Worm (Caenorhabditis elegans) whole organism, L4 larva: Measurements from ENCODE around the gene Y8A9A.2.

Experiments used
- D1046.2 ChIP-seq: fragments of 200-800 bp; sonication (Bioruptor generic); IDR thresholded peaks from 2 replicates; pipeline ENCODE4 v1.3.6; 2022; ENCODE audit warnings: missing genetic modification characterization, missing compliant biosample characterization
- ceh-28 ChIP-seq: fragments of 150-350 bp; optimal IDR thresholded peaks from 2 replicates; lab custom pipeline; 2014; ENCODE audit warnings: missing biosample characterization, missing genetic modification reagents, missing genetic modification characterization
- ceh-82 ChIP-seq: sonication (generic microtip); optimal IDR thresholded peaks from 2 replicates; lab custom pipeline; 2017; ENCODE audit warnings: missing biosample characterization, missing genetic modification characterization
- fos-1 ChIP-seq: fragments of 150-350 bp; optimal IDR thresholded peaks from 2 replicates; lab custom pipeline; 2014; ENCODE audit warnings: missing biosample characterization, missing genetic modification characterization
- mxl-3 ChIP-seq: fragments of 200-800 bp; sonication (Bioruptor generic); optimal IDR thresholded peaks from 2 replicates; lab custom pipeline; 2018; ENCODE audit warnings: mild to moderate bottlenecking, missing genetic modification characterization, missing compliant biosample characterization
- nhr-237 ChIP-seq: sonication (generic microtip); optimal IDR thresholded peaks from 2 replicates; lab custom pipeline; 2017; ENCODE audit warnings: missing biosample characterization, missing genetic modification characterization
- set-16 ChIP-seq: fragments of 200-800 bp; sonication (Bioruptor generic); IDR thresholded peaks from 2 replicates; pipeline ENCODE4 v1.3.6; 2022; ENCODE audit warnings: missing genetic modification reagents, missing genetic modification characterization, missing compliant biosample characterization
- snpc-4 ChIP-seq: fragments of 150-350 bp; optimal IDR thresholded peaks from 2 replicates; lab custom pipeline; 2014; ENCODE audit warnings: missing biosample characterization, missing genetic modification characterization
- unc-62 ChIP-seq, 3 experiments: fragments of 150-350 bp in 1 of 3; sonication (generic microtip); optimal IDR thresholded peaks in 2 of 3; peaks in 1 of 3; 1 replicate in 1 of 3; 2 replicates in 2 of 3; lab custom pipeline; 2014 to 2017; ENCODE audit warnings: missing biosample characterization in 3 of 3, missing genetic modification characterization in 3 of 3, missing genetic modification reagents in 3 of 3, missing genotype in 1 of 3
- ztf-11 ChIP-seq: fragments of 150-350 bp; optimal IDR thresholded peaks from 2 replicates; lab custom pipeline; 2014; ENCODE audit warnings: missing biosample characterization, missing genetic modification characterization
- ztf-7 ChIP-seq: fragments of 150-350 bp; optimal IDR thresholded peaks from 2 replicates; lab custom pipeline; 2014; ENCODE audit warnings: missing biosample characterization, missing genetic modification characterization

DNA sequence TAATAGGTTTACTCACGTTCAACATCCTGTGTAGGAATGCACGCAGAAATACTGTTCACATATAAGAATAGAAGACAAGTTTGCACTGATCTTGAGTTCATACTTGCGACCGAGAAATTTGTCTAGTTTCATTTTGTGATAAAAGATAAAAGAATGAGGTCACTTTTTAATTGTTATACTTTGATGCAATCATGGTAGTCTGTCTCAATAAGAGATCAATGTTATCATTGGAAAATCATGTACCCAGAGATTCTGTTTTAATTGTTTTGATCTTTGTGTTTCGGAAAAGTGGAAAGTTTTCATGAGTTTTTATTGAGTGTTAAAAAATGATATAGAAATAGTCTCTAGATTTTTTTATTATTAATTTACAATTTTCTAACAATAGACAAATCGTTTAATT is 37.0 kb downstream of the Y8A9A.2 start, which contains the start of gene F54D10.9:
- no peak for TF ChIP-seq mxl-3 (GFP tag; lab: Kevin White, UChicago)
- TF ChIP-seq ztf-11, result no peak
- no peak for TF ChIP-seq unc-62 (GFP tag; optimal IDR thresholded peaks at IDR 0.05 in 1 of 2; lab: Kevin White, UChicago)
- no peak for TF ChIP-seq unc-62 (tag; optimal IDR thresholded peaks at IDR 0.05; lab: Kevin White, UChicago)
- TF ChIP-seq set-16 (GFP tag; lab: Robert Waterston, UW), result no peak
- no peak for TF ChIP-seq snpc-4 (tag; lab: Kevin White, UChicago)
- no peak for TF ChIP-seq fos-1 (tag; lab: Kevin White, UChicago)
- no peak for TF ChIP-seq ceh-82 (tag; lab: Kevin White, UChicago)
- TF ChIP-seq nhr-237, result no peak
- no peak for TF ChIP-seq D1046.2 (GFP tag; lab: Robert Waterston, UW)
- no peak for TF ChIP-seq ztf-7
- TF ChIP-seq ceh-28 (tag; lab: Kevin White, UChicago), result no peak
